Fruit fly (Drosophila melanogaster): ENCODE measurements around the gene CG9257.

CG9257 gene

DNA sequence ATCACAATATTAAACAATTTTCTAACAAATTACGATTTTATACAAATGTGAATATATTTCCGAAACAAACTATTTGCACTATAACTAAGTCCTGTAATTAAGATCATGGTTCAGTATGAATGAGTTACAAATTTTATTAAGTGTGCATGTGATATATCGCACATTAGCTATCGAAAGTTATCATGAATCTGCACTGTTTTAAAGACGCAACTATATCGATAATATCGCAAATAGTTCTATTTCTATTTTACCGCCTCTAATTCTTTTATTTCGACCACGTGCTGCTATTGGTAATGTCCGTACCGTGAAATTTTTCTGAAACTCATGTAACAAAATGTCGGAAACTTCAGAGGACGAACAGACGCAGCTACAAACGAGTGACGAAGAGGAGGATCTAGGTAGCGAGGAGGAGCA lies 40.4 kb downstream of the CG9257 start, which contains the start of gene pths (continued):
- peak; percentile 0 for TF ChIP-seq Elba2 (GFP tag; optimal IDR thresholded peaks at IDR 0.05)
- no peak for TF ChIP-seq ems (GFP tag; optimal IDR thresholded peaks at IDR 0.05)
- peak; percentile 77 for TF ChIP-seq Rfx (GFP tag; IDR thresholded peaks at IDR 0.05)
- TF ChIP-seq ttk (GFP tag; IDR thresholded peaks at IDR 0.05) = no peak
- peak; percentile 44; the same call in 1 of the 2 replicates for TF ChIP-seq CG14441 (GFP tag; IDR thresholded peaks at IDR 0.05)
- TF ChIP-seq CG1233 (GFP tag; optimal IDR thresholded peaks at IDR 0.05) = no peak
- TF ChIP-seq CG9817 (tag; optimal IDR thresholded peaks at IDR 0.05) = peak; percentile 68
- TF ChIP-seq her (GFP tag; optimal IDR thresholded peaks at IDR 0.05) = peak; percentile 23
- TF ChIP-seq bbx (GFP tag; IDR thresholded peaks at IDR 0.05; ENCODE audit: partially characterized antibody) = peak; percentile 89
- no peak for TF ChIP-seq Six4 (GFP tag; optimal IDR thresholded peaks at IDR 0.05)
- no peak for TF ChIP-seq CG3407 (GFP tag; optimal IDR thresholded peaks at IDR 0.05)
- TF ChIP-seq CG1024 (GFP tag; IDR thresholded peaks at IDR 0.05) = peak; percentile 96
- peak; percentile 85 for TF ChIP-seq CG16813 (GFP tag; IDR thresholded peaks at IDR 0.05; ENCODE audit: partially characterized antibody)
- no peak for TF ChIP-seq bsh (GFP tag; optimal IDR thresholded peaks at IDR 0.05)
- no peak for TF ChIP-seq jigr1 (GFP tag; IDR thresholded peaks at IDR 0.05)
- TF ChIP-seq CG14710 (tag; optimal IDR thresholded peaks at IDR 0.05) = peak; percentile 67
- TF ChIP-seq CG17361 (GFP tag; IDR thresholded peaks at IDR 0.05) = peak; percentile 44; the same call in 2 of the 3 replicates
- no peak for TF ChIP-seq dati (GFP tag; IDR thresholded peaks at IDR 0.05)
- no peak; the same call in 2 of the 3 replicates for TF ChIP-seq H15 (GFP tag; IDR thresholded peaks at IDR 0.05)
- TF ChIP-seq CG11504 (tag; optimal IDR thresholded peaks at IDR 0.05) = no peak
- peak; percentile 61 for TF ChIP-seq tna (GFP tag; IDR thresholded peaks at IDR 0.05; ENCODE audit: partially characterized antibody)
- no peak; the same call in 1 of the 2 replicates for TF ChIP-seq E2f1 (GFP tag; IDR thresholded peaks at IDR 0.05)
- no peak for TF ChIP-seq sd (tag; optimal IDR thresholded peaks at IDR 0.05)
- TF ChIP-seq CG11085 (GFP tag; IDR thresholded peaks at IDR 0.05) = peak; percentile 58; the same call in 1 of the 2 replicates
- TF ChIP-seq Max (GFP tag; optimal IDR thresholded peaks at IDR 0.05) = peak; percentile 85
- peak; percentile 2 for TF ChIP-seq Sry-β (GFP tag; optimal IDR thresholded peaks at IDR 0.05)
- no peak for TF ChIP-seq hth (optimal IDR thresholded peaks at IDR 0.05)
- TF ChIP-seq bcd (GFP tag; optimal IDR thresholded peaks at IDR 0.05) = no peak
- TF ChIP-seq ac (GFP tag; optimal IDR thresholded peaks at IDR 0.05) = no peak
- TF ChIP-seq Lhr (GFP tag; optimal IDR thresholded peaks at IDR 0.05) = peak; percentile 83
- 0 out of 2 replicates have a peak, but pooled peaks have one; percentile 28 for TF ChIP-seq CG17328 (GFP tag; IDR thresholded peaks at IDR 0.05)
- TF ChIP-seq Kr (GFP tag; optimal IDR thresholded peaks at IDR 0.05) = no peak
- no peak for TF ChIP-seq ap (GFP tag; IDR thresholded peaks at IDR 0.05)
- peak; percentile 40 for TF ChIP-seq Mes4 (GFP tag; optimal IDR thresholded peaks at IDR 0.05)
- peak; percentile 37 for TF ChIP-seq CG10654 (GFP tag; optimal IDR thresholded peaks at IDR 0.05)
- TF ChIP-seq Side (GFP tag; optimal IDR thresholded peaks at IDR 0.05) = no peak
- TF ChIP-seq CG12391 (tag; optimal IDR thresholded peaks at IDR 0.05) = peak; percentile 59
- no peak for TF ChIP-seq Optix (GFP tag; IDR thresholded peaks at IDR 0.05)
- TF ChIP-seq ham (GFP tag; IDR thresholded peaks at IDR 0.05) = no peak
- TF ChIP-seq CG34224 (GFP tag; IDR thresholded peaks at IDR 0.05; ENCODE audit: partially characterized antibody) = peak; percentile 75
- peak; percentile 37 for TF ChIP-seq HmgD (GFP tag; optimal IDR thresholded peaks at IDR 0.05)
- TF ChIP-seq CoRest (tag; optimal IDR thresholded peaks at IDR 0.05) = peak; percentile 66
- peak; percentile 53 for TF ChIP-seq CG13624 (GFP tag; optimal IDR thresholded peaks at IDR 0.05)
- TF ChIP-seq CG11398 (GFP tag; optimal IDR thresholded peaks at IDR 0.05) = no peak
- no peak for TF ChIP-seq nau (GFP tag; optimal IDR thresholded peaks at IDR 0.05)
- TF ChIP-seq vnd (GFP tag; IDR thresholded peaks at IDR 0.05; ENCODE audit: partially characterized antibody) = peak; percentile 70
- no peak for TF ChIP-seq Hr39 (optimal IDR thresholded peaks at IDR 0.05)
- TF ChIP-seq CG31388 (GFP tag; optimal IDR thresholded peaks at IDR 0.05) = no peak
- TF ChIP-seq CG12744 (GFP tag; optimal IDR thresholded peaks at IDR 0.05) = peak; percentile 22
- TF ChIP-seq MESR4 (GFP tag; optimal IDR thresholded peaks at IDR 0.05) = peak; percentile 97
- TF ChIP-seq NK7.1 (GFP tag; optimal IDR thresholded peaks at IDR 0.05) = no peak
- TF ChIP-seq Meics (GFP tag; optimal IDR thresholded peaks at IDR 0.05) = no peak

Measured in whole organism, embryonic.